Worm (Caenorhabditis elegans) whole organism, L2 larva: ENCODE results near the gene seld-1.

Experiments used
- crh-2 ChIP-seq: sonication (generic microtip); optimal IDR thresholded peaks from 2 replicates; lab custom pipeline; 2017; ENCODE audit warnings: missing biosample characterization, missing genetic modification characterization
- nhr-12 ChIP-seq: fragments of 150-350 bp; optimal IDR thresholded peaks from 2 replicates; lab custom pipeline; 2014; ENCODE audit warnings: missing biosample characterization, missing genetic modification characterization
- unc-39 ChIP-seq: fragments of 150-350 bp; optimal IDR thresholded peaks from 2 replicates; lab custom pipeline; 2014; ENCODE audit warnings: missing biosample characterization, missing genetic modification characterization
- ztf-11 ChIP-seq: sonication (generic microtip); optimal IDR thresholded peaks from 2 replicates; lab custom pipeline; 2017; ENCODE audit warnings: missing biosample characterization, missing genetic modification characterization

DNA sequence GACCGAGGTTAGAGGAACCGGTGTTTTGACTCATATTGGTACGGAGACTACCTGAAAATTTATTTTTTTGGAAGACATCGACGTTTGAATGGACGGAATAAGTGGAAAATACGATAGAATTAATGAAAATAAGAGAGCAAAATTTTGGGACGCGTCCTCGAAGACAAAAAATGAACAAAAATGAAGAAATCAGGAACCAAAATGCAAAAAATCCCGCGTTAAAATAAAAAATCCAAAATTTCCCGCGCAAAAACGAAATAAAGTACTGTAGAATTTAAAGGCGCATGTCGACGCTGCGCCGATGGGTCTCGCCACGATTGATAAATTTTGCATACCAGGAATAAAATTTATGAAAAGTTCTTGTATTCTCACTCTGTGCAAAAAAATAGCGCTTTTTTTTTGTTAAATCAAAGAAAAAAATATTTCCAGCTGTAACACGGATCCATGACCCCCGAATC is 6.9 kb downstream of the seld-1 start, which contains the start of gene puf-3:
- TF ChIP-seq nhr-12 (tag; lab: Kevin White, UChicago) (no peak), unc-39 (tag; lab: Kevin White, UChicago) (no peak), crh-2 (tag; lab: Kevin White, UChicago) (no peak), ztf-11 (tag; lab: Kevin White, UChicago) (no peak)
